Worm (Caenorhabditis elegans) whole organism, L2 larva: ENCODE results near the gene strm-1.

Experiments
- R02D3.7 ChIP-seq: fragments of 150-350 bp; optimal IDR thresholded peaks from 2 replicates; lab custom pipeline; 2014; ENCODE audit warnings: missing biosample characterization, missing genetic modification characterization
- nhr-11 ChIP-seq: fragments of 150-350 bp; optimal IDR thresholded peaks from 2 replicates; lab custom pipeline; 2014; ENCODE audit warnings: missing biosample characterization, missing genetic modification characterization
- nhr-6 ChIP-seq: fragments of 150-350 bp; optimal IDR thresholded peaks from 2 replicates; lab custom pipeline; 2014; ENCODE audit warnings: missing biosample characterization, missing genetic modification characterization

DNA sequence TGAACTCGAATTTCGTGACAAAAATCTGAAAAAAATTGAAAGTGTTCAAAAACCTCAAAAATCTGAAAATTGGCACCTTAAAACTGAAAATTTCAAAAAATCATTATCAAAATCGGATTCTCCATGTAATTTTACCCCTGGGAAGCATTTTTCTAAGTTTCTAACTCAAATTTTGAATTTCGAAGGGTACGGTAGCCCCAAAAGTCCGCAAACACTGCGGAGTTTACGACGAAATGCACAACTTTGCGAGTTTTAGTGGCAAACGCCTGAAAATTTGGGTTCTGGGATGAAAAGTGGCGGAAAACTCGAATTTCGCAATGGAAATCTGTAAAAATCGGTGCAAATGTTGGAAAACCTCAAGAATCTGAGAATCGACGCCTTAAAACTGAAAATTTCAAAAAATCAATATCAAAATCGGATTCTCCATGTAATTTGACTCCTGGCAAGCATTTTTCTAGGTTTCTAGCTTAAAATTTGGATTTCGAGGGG lies 8.2 kb upstream of the strm-1 start:
- TF ChIP-seq nhr-6: no peak
- no peak for TF ChIP-seq nhr-11 (tag; lab: Kevin White, UChicago)
- no peak for TF ChIP-seq R02D3.7
